Fruit fly (Drosophila melanogaster): Measurements from ENCODE around the gene bru1.

Gene bru1

dm6 chr2L:12350880-12351279 is 176.1 kb downstream of the bru1 start (continued):
- TF ChIP-seq gem (tag; optimal IDR thresholded peaks at IDR 0.05) (peak; percentile 79), repo (GFP tag; optimal IDR thresholded peaks at IDR 0.05) (peak; percentile 41), CG1233 (GFP tag; optimal IDR thresholded peaks at IDR 0.05) (peak; percentile 21), mam (GFP tag; optimal IDR thresholded peaks at IDR 0.05) (peak; percentile 23), CG4404 (GFP tag; IDR thresholded peaks at IDR 0.05) (peak; percentile 58), CG1603 (tag; optimal IDR thresholded peaks at IDR 0.05) (peak; percentile 84), Ssrp (tag; optimal IDR thresholded peaks at IDR 0.05) (peak; percentile 20), CG30431 (GFP tag; optimal IDR thresholded peaks at IDR 0.05) (peak; percentile 16), fd102C (GFP tag; optimal IDR thresholded peaks at IDR 0.05) (peak; percentile 77), ac (GFP tag; optimal IDR thresholded peaks at IDR 0.05) (no peak), Neu2 (GFP tag; optimal IDR thresholded peaks at IDR 0.05; ENCODE audit: borderline replicate concordance) (peak; percentile 57), tup (GFP tag; optimal IDR thresholded peaks at IDR 0.05) (no peak), Ets65A (GFP tag) (peak; percentile 72), CG4424 (GFP tag; optimal IDR thresholded peaks at IDR 0.05) (peak; percentile 8), CG17361 (GFP tag; IDR thresholded peaks at IDR 0.05) (0 out of 3 replicates have a peak, but pooled peaks have one; percentile 33), CG14050 (GFP tag; IDR thresholded peaks at IDR 0.05) (0 out of 3 replicates have a peak, but pooled peaks have one; percentile 20), sc (optimal IDR thresholded peaks at IDR 0.05) (no peak), sc (GFP tag; optimal IDR thresholded peaks at IDR 0.05) (peak; percentile 30), lilli (GFP tag; optimal IDR thresholded peaks at IDR 0.05) (peak; percentile 2), CG32772 (GFP tag; IDR thresholded peaks at IDR 0.05) (no peak), CG1602 (GFP tag; optimal IDR thresholded peaks at IDR 0.05) (peak; percentile 46), gro (GFP tag; optimal IDR thresholded peaks at IDR 0.05) (no peak), Doc3 (GFP tag; IDR thresholded peaks at IDR 0.05; ENCODE audit: partially characterized antibody) (no peak), Mad (GFP tag; optimal IDR thresholded peaks at IDR 0.05) (no peak), CG18764 (GFP tag; optimal IDR thresholded peaks at IDR 0.05) (peak; percentile 24), CG8944 (GFP tag; optimal IDR thresholded peaks at IDR 0.05) (peak; percentile 51), CG1529 (GFP tag; optimal IDR thresholded peaks at IDR 0.05) (peak; percentile 49), sug (tag; optimal IDR thresholded peaks at IDR 0.05) (no peak), chm (GFP tag; IDR thresholded peaks at IDR 0.05) (peak; percentile 59; the same call in 1 of the 2 replicates), CG8089 (GFP tag; optimal IDR thresholded peaks at IDR 0.05) (peak; percentile 43), CG17186 (GFP tag; optimal IDR thresholded peaks at IDR 0.05) (no peak), Rx (GFP tag; IDR thresholded peaks at IDR 0.05) (peak; percentile 49; the same call in 1 of the 2 replicates), CG11247 (GFP tag; IDR thresholded peaks at IDR 0.05) (no peak), prd (optimal IDR thresholded peaks at IDR 0.05) (no peak), prd (GFP tag; IDR thresholded peaks at IDR 0.05) (peak; percentile 88), CG8388 (GFP tag; optimal IDR thresholded peaks at IDR 0.05) (peak; percentile 24), CG18476 (GFP tag; optimal IDR thresholded peaks at IDR 0.05) (no peak), E2f1 (GFP tag; IDR thresholded peaks at IDR 0.05) (peak; percentile 18; the same call in 1 of the 2 replicates), CG11398 (GFP tag; optimal IDR thresholded peaks at IDR 0.05) (peak; percentile 50), CG10959 (GFP tag; IDR thresholded peaks at IDR 0.05) (peak; percentile 77), CG17802 (tag; optimal IDR thresholded peaks at IDR 0.05) (no peak), CG9437 (GFP tag; optimal IDR thresholded peaks at IDR 0.05) (no peak), danr (GFP tag; IDR thresholded peaks at IDR 0.05) (peak; percentile 16; the same call in 1 of the 2 replicates), klu (GFP tag; IDR thresholded peaks at IDR 0.05) (peak; percentile 25; the same call in 1 of the 2 replicates), crol (GFP tag; IDR thresholded peaks at IDR 0.05) (0 out of 2 replicates have a peak, but pooled peaks have one; percentile 37), stwl (tag; optimal IDR thresholded peaks at IDR 0.05) (peak; percentile 7), ind (GFP tag; optimal IDR thresholded peaks at IDR 0.05) (peak; percentile 5), Nf-YA (GFP tag; IDR thresholded peaks at IDR 0.05) (no peak), zen2 (GFP tag; IDR thresholded peaks at IDR 0.05; ENCODE audit: partially characterized antibody) (no peak), zfh1 (GFP tag; IDR thresholded peaks at IDR 0.05) (peak; percentile 90), dysf (GFP tag; IDR thresholded peaks at IDR 0.05) (peak; percentile 46; the same call in 1 of the 3 replicates), Oli (tag; optimal IDR thresholded peaks at IDR 0.05) (peak; percentile 52)

Measured in whole organism, embryonic.